Worm (Caenorhabditis elegans) whole organism, young adult: ENCODE measurements around the gene F02H6.2.

ENCODE experiments used
- B0336.3 ChIP-seq: fragments of 200-800 bp; sonication (Bioruptor generic); IDR thresholded peaks from 2 replicates; pipeline ENCODE4 v1.3.6; 2022; ENCODE audit warnings: missing genetic modification characterization, missing compliant biosample characterization
- C17E4.6 ChIP-seq: fragments of 200-800 bp; sonication (Bioruptor generic); IDR thresholded peaks from 2 replicates; pipeline ENCODE4 v1.3.6; 2022; ENCODE audit warnings: missing genetic modification reagents, missing genetic modification characterization, missing compliant biosample characterization
- F10E7.11 ChIP-seq: sonication (generic microtip); optimal IDR thresholded peaks from 2 replicates; lab custom pipeline; 2017; ENCODE audit warnings: mild to moderate bottlenecking, missing genetic modification characterization, moderate library complexity, missing compliant biosample characterization
- F22D6.2 ChIP-seq: sonication (generic microtip); optimal IDR thresholded peaks from 2 replicates; lab custom pipeline; 2016; ENCODE audit warnings: mild to moderate bottlenecking, missing genetic modification characterization, missing compliant biosample characterization
- F39B2.1 ChIP-seq: fragments of 200-800 bp; sonication (Bioruptor generic); IDR thresholded peaks from 2 replicates; pipeline ENCODE4 v1.3.6; 2022; ENCODE audit warnings: missing genetic modification reagents, missing genetic modification characterization, missing compliant biosample characterization
- F55B11.4 ChIP-seq: sonication (generic microtip); optimal IDR thresholded peaks from 2 replicates; lab custom pipeline; 2016; ENCODE audit warnings: missing compliant biosample characterization, missing genetic modification characterization, borderline replicate concordance; ENCODE audit not compliant: insufficient read depth
- T26A5.8 ChIP-seq: sonication (generic microtip); optimal IDR thresholded peaks from 2 replicates; lab custom pipeline; 2016; ENCODE audit warnings: missing genetic modification characterization, missing compliant biosample characterization
- Y56A3A.18 ChIP-seq: fragments of 200-800 bp; sonication (Bioruptor generic); IDR thresholded peaks from 2 replicates; pipeline ENCODE4 v1.3.6; 2022; ENCODE audit warnings: missing genetic modification reagents, missing genetic modification characterization, missing compliant biosample characterization
- Y67H2A.10 ChIP-seq: fragments of 200-800 bp; sonication (Bioruptor generic); conservative IDR thresholded peaks from 2 replicates; pipeline ENCODE4 v1.3.6; 2022; ENCODE audit warnings: missing genetic modification reagents, missing genetic modification characterization, missing compliant biosample characterization
- akir-1 ChIP-seq: fragments of 200-800 bp; sonication (Bioruptor generic); optimal IDR thresholded peaks from 2 replicates; lab custom pipeline; 2018; ENCODE audit warnings: mild to moderate bottlenecking, missing genetic modification characterization, moderate library complexity, missing compliant biosample characterization
- attf-6 ChIP-seq: fragments of 200-800 bp; sonication (Bioruptor generic); IDR thresholded peaks from 2 replicates; pipeline ENCODE4 v1.3.6; 2022; ENCODE audit warnings: missing genetic modification reagents, missing genetic modification characterization, missing compliant biosample characterization
- bed-1 ChIP-seq: fragments of 200-800 bp; sonication (Bioruptor generic); IDR thresholded peaks from 2 replicates; pipeline ENCODE4 v1.3.6; 2022; ENCODE audit warnings: missing genetic modification reagents, missing genetic modification characterization, missing compliant biosample characterization
- bed-2 ChIP-seq: fragments of 200-800 bp; sonication (Bioruptor generic); IDR thresholded peaks from 2 replicates; pipeline ENCODE4 v1.3.6; 2022; ENCODE audit warnings: missing genetic modification reagents, missing genetic modification characterization, missing compliant biosample characterization
- cebp-2 ChIP-seq: fragments of 200-800 bp; sonication (Bioruptor generic); IDR thresholded peaks from 2 replicates; pipeline ENCODE4 v1.3.6; 2022; ENCODE audit warnings: missing genetic modification characterization, missing compliant biosample characterization
- ceh-91 ChIP-seq: fragments of 200-800 bp; sonication (Bioruptor generic); IDR thresholded peaks from 2 replicates; pipeline ENCODE4 v1.3.6; 2022; ENCODE audit warnings: missing genetic modification reagents, missing genetic modification characterization, missing compliant biosample characterization
- dpl-1 ChIP-seq: fragments of 150-350 bp; optimal IDR thresholded peaks from 2 replicates; lab custom pipeline; 2014; ENCODE audit warnings: missing biosample characterization, missing genetic modification reagents, missing genetic modification characterization
- egl-44 ChIP-seq: fragments of 200-800 bp; sonication (Bioruptor generic); IDR thresholded peaks from 2 replicates; pipeline ENCODE4 v1.3.6; 2022; ENCODE audit warnings: missing genetic modification reagents, missing genetic modification characterization, missing compliant biosample characterization
- egrh-3 ChIP-seq: fragments of 200-800 bp; sonication (Bioruptor generic); IDR thresholded peaks from 2 replicates; pipeline ENCODE4 v1.3.6; 2022; ENCODE audit warnings: missing genetic modification reagents, missing genetic modification characterization, missing compliant biosample characterization
- ets-4 ChIP-seq: fragments of 200-800 bp; sonication (Bioruptor generic); optimal IDR thresholded peaks from 2 replicates; lab custom pipeline; 2018; ENCODE audit warnings: mild to moderate bottlenecking, missing genetic modification characterization, missing compliant biosample characterization
- hlh-26 ChIP-seq: fragments of 200-800 bp; sonication (Bioruptor generic); conservative IDR thresholded peaks from 2 replicates; pipeline ENCODE4 v1.3.6; 2022; ENCODE audit warnings: missing genetic modification reagents, missing genetic modification characterization, missing compliant biosample characterization
- hmg-1.2 ChIP-seq: fragments of 200-800 bp; sonication (Bioruptor generic); IDR thresholded peaks from 2 replicates; pipeline ENCODE4 v1.3.6; 2022; ENCODE audit warnings: missing genetic modification reagents, missing genetic modification characterization, missing compliant biosample characterization
- lag-1 ChIP-seq: fragments of 200-800 bp; sonication (Bioruptor generic); IDR thresholded peaks from 2 replicates; pipeline ENCODE4 v1.3.6; 2022; ENCODE audit warnings: missing genetic modification reagents, missing genetic modification characterization, missing compliant biosample characterization
- let-526 ChIP-seq: fragments of 200-800 bp; sonication (Bioruptor generic); IDR thresholded peaks from 2 replicates; pipeline ENCODE4 v1.3.6; 2022; ENCODE audit warnings: missing genetic modification reagents, missing genetic modification characterization, missing compliant biosample characterization
- nfyb-1 ChIP-seq: fragments of 200-800 bp; sonication (Bioruptor generic); IDR thresholded peaks from 2 replicates; pipeline ENCODE4 v1.3.6; 2022; ENCODE audit warnings: missing genetic modification reagents, missing genetic modification characterization, missing compliant biosample characterization
- rpc-1 ChIP-seq, 2 experiments: fragments of 150-350 bp in 1 of 2; sonication (generic microtip) in 1 of 2; optimal IDR thresholded peaks; 2 replicates each; lab custom pipeline; 2014 to 2018; ENCODE audit warnings: missing biosample characterization in 1 of 2, missing genetic modification characterization in 1 of 2, missing genetic modification reagents in 1 of 2, missing genotype in 1 of 2
- snpc-1.1 ChIP-seq: sonication (generic microtip); optimal IDR thresholded peaks from 2 replicates; lab custom pipeline; 2017; ENCODE audit warnings: missing genetic modification characterization, mild to moderate bottlenecking, missing compliant biosample characterization, antibody characterized with exemption, moderate library complexity, missing genotype, missing genetic modification reagents; ENCODE audit not compliant: insufficient read depth
- snpc-4 ChIP-seq, 5 experiments: fragments of 150-350 bp in 1 of 5; sonication (generic microtip) in 4 of 5; optimal IDR thresholded peaks; 2 replicates each; lab custom pipeline; 2014 to 2018; ENCODE audit warnings: missing genetic modification characterization in 5 of 5, missing biosample characterization in 3 of 5, antibody characterized with exemption in 2 of 5, mild to moderate bottlenecking in 2 of 5, missing compliant biosample characterization in 2 of 5, missing genotype in 2 of 5, moderate library complexity in 2 of 5, missing genetic modification reagents in 1 of 5
- ztf-18 ChIP-seq: sonication (generic microtip); optimal IDR thresholded peaks from 2 replicates; lab custom pipeline; 2016; ENCODE audit warnings: missing genotype, mild to moderate bottlenecking, missing genetic modification characterization, missing compliant biosample characterization

F02H6.2 gene

DNA sequence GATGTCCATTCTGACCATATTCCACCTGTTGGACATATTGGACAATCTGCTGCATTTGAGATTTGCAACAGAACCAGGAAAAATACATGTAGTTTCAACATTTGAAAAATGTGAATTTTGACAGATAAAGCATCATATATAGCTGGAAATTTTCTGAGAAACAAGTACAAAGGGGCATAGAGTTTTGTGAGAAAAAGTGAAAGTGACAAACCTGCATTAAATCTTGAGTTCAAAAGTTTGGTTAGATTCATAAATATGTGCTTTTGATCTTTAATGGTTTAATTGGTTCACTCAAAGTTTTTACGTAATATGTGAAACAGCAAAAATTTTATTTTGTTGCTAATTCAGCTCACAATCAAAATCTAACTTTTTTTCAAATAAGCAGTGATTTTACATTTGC, 31.8 kb downstream of the F02H6.2 start, which contains the start of gene F02H6.7:
TSS of gene F02H6.7 (minus strand) at position 101 of the 400 bp plus-strand sequence.
- no peak for TF ChIP-seq nfyb-1 (GFP tag; lab: Robert Waterston, UW)
- no peak for TF ChIP-seq F10E7.11
- no peak for TF ChIP-seq egrh-3 (GFP tag; lab: Robert Waterston, UW)
- no peak for TF ChIP-seq ets-4 (GFP tag; lab: Kevin White, UChicago)
- no peak for TF ChIP-seq F22D6.2 (tag; lab: Kevin White, UChicago)
- TF ChIP-seq Y67H2A.10 (GFP tag; lab: Robert Waterston, UW), result no peak
- no peak for TF ChIP-seq cebp-2
- TF ChIP-seq lag-1, result no peak
- TF ChIP-seq C17E4.6 (GFP tag; lab: Robert Waterston, UW), result no peak
- TF ChIP-seq F39B2.1 (GFP tag; lab: Robert Waterston, UW), result no peak
- TF ChIP-seq F55B11.4 (tag; lab: Kevin White, UChicago), result no peak
- TF ChIP-seq ztf-18 (tag; lab: Kevin White, UChicago), result no peak
- no peak for TF ChIP-seq bed-2 (GFP tag; lab: Robert Waterston, UW)
- no peak for TF ChIP-seq dpl-1 (GFP tag; lab: Kevin White, UChicago)
- no peak for TF ChIP-seq T26A5.8 (tag; lab: Kevin White, UChicago)
- no peak for TF ChIP-seq let-526 (GFP tag; lab: Robert Waterston, UW)
- no peak for TF ChIP-seq rpc-1 (optimal IDR thresholded peaks at IDR 0.05; lab: Kevin White, UChicago)
- no peak for TF ChIP-seq rpc-1 (tag; optimal IDR thresholded peaks at IDR 0.05; lab: Kevin White, UChicago)

DNA sequence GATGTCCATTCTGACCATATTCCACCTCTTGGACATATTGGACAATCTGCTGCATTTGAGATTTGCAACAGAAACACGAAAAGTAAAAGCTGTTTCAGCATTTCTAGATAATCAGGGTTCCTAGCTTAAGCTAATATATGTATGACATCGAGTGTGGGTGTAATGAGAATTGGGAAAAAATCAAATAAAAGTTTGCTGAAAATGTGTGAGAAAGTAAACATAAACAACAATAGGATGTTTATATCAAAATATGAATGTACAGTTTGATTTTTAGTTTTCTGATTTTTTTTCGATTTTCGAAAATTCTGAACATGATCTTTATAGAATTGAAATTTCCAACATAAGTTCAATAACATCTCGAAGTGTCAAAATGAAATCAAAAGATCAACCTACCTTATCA, 34.5 kb downstream of the F02H6.2 start, which contains the start of gene F02H6.6:
TSS of gene F02H6.6 (minus strand) at position 101 of the 400 bp plus-strand sequence.
- TF ChIP-seq Y56A3A.18 (GFP tag; lab: Robert Waterston, UW), result no peak
- TF ChIP-seq hlh-26, result no peak
- no peak for TF ChIP-seq egl-44 (GFP tag; lab: Robert Waterston, UW)
- TF ChIP-seq akir-1, result no peak

DNA sequence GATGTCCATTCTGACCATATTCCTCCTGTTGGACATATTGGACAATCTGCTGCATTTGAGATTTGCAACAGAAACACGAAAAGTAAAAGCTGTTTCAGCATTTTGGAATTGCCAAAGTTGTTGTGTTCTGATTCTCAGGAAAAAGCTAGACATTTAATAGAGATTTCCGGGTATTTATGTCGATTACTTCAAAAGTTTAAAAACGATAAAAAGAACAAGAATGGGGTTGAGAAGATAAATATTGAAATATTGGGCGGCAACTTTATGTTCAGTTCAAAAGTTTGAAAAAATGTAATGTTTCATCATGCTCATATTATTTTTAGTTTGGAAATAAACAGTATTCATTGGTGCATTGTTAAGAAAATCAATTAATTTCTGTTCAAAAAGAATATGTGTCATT, 42.7 kb downstream of the F02H6.2 start, which contains the start of gene Y64G10A.1:
TSS of gene Y64G10A.1 (minus strand) at position 101 of the 400 bp plus-strand sequence.
- no peak for TF ChIP-seq ceh-91 (GFP tag; lab: Robert Waterston, UW)

DNA sequence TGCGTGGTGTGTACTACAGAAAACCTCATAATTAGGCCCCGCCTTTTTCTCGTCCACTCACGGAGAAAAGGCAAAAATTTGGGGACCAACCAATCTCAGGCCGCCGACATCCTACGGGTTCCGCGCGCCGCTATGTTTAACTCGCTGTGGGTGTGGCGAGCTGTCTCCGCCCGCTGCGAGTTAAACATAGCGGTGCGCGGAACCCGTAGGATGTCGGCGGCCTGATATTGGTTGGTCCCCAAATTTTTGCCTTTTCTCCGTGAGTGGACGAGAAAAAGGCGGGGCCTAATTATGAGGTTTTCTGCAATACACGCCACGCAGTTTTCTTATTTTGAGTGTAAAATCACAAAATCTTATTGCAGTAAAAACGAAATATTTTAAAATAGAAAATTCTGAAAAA, 43.9 kb downstream of the F02H6.2 start:
- TF ChIP-seq attf-6 (GFP tag; lab: Robert Waterston, UW) (peak; percentile 85), snpc-4 (GFP tag; optimal IDR thresholded peaks at IDR 0.05; lab: Kevin White, UChicago) (peak; percentile 8), snpc-4 (tag; optimal IDR thresholded peaks at IDR 0.05; lab: Kevin White, UChicago) (peak; percentile 62 to 96 (median 71)), snpc-1.1 (peak; percentile 77), hmg-1.2 (GFP tag; lab: Robert Waterston, UW) (peak; percentile 49)
- TF ChIP-seq, all 124 proteins: peak for 4; not testable (repeated sequence) for 120

DNA sequence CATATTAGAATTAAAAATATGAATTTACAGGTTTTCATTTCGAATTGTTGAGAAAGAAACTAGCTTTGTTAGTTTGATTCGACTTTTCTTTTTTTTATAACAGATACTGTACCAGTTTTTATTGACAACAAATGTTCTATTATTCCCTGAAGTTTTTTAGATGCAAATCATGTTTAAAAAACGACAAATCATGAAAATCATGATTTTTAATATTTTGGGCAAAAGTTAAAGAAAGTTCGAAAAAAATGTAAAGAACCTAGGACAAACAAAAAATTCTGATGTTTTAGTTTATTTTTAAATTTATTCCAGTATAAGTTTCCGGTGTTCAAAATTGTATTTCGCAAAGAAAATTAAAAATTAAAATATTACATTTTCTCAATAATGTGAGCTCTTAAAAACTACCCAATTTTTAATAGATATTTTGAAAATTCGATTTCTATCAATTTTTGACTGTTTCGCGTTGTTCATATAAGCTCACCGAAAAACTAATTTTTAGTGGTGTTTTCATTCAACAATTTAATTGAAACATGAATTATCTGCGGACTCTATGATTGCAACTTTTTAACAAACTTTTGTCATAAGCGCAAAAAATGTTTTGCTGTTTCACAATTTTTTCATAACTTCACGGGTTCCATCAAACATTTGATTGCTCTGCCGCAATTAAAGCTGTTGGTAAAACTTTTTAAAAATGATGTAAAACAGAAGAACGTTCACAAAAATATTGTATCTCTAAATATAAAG, 45.3 kb downstream of the F02H6.2 start, which contains the start of gene Y64G10A.10:
TSS of gene Y64G10A.10 (minus strand) at position 51 of the 741 bp plus-strand sequence.
- TF ChIP-seq B0336.3 (no peak), attf-6 (GFP tag; lab: Robert Waterston, UW) (peak; percentile 56), snpc-4 (GFP tag; optimal IDR thresholded peaks at IDR 0.05; lab: Kevin White, UChicago) (no peak), snpc-4 (tag; optimal IDR thresholded peaks at IDR 0.05; lab: Kevin White, UChicago) (peak in 2 of 4 experiments; percentile 19 to 45), bed-1 (GFP tag; lab: Robert Waterston, UW) (no peak)
